Worm (Caenorhabditis elegans): ENCODE results near the gene dnj-11.

Gene dnj-11

ce11 chrIV:6601213-6601724 lies 15.6 kb downstream of the dnj-11 start, which contains the start of gene sup-36:
TSS of gene sup-36 (plus strand) at chrIV:6601674.
- TF ChIP-seq ceh-13 (GFP tag; optimal IDR thresholded peaks at IDR 0.05) (no peak), scrt-1 (GFP tag; IDR thresholded peaks at IDR 0.05) (no peak), B0310.2 (tag; optimal IDR thresholded peaks at IDR 0.05) (no peak), pes-1 (GFP tag; IDR thresholded peaks at IDR 0.05) (no peak), hmbx-1 (tag; optimal IDR thresholded peaks at IDR 0.05) (no peak), aly-1 (tag; optimal IDR thresholded peaks at IDR 0.05) (no peak), F13C5.2 (tag; optimal IDR thresholded peaks at IDR 0.05) (no peak), hmg-4 (GFP tag; optimal IDR thresholded peaks at IDR 0.05) (no peak), tbx-11 (GFP tag; IDR thresholded peaks at IDR 0.05) (no peak), flt-1 (GFP tag; IDR thresholded peaks at IDR 0.05) (no peak), ceh-36 (tag; optimal IDR thresholded peaks at IDR 0.05) (no peak), sea-1 (GFP tag; conservative IDR thresholded peaks at IDR 0.05) (no peak)

DNA sequence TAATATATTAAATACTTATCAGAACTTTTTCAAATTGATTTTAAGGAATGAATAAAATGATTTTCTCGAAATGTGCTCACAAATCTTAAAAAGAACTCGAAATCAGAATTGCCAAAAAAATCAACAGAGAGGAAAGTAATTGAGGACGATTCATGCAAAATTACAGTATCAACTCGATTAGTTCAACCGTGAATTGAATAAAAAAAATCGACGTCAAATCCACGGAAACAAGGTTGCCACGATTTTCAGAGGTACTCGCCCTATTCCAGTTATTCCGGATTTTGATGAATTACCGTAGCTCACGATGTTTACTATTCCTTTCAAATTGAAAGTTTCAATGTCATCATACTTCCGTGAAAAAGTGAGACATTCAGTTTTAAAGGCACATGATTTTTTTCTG lies 16.7 kb downstream of the dnj-11 start, which contains the start of gene F15B10.3:
Gene F15B10.3, plus strand, starts transcription at position 301 of the 400 bp plus-strand sequence.
- TF ChIP-seq hmbx-1 (tag; optimal IDR thresholded peaks at IDR 0.05) (no peak), hmg-4 (GFP tag; optimal IDR thresholded peaks at IDR 0.05) (no peak), tbx-11 (GFP tag; IDR thresholded peaks at IDR 0.05) (no peak), F13C5.2 (tag; optimal IDR thresholded peaks at IDR 0.05) (no peak), pes-1 (GFP tag; IDR thresholded peaks at IDR 0.05) (no peak), ceh-13 (GFP tag; optimal IDR thresholded peaks at IDR 0.05) (no peak), ama-1 (optimal IDR thresholded peaks at IDR 0.05) (no peak), flt-1 (GFP tag; IDR thresholded peaks at IDR 0.05) (no peak), ceh-36 (tag; optimal IDR thresholded peaks at IDR 0.05) (no peak), aly-1 (tag; optimal IDR thresholded peaks at IDR 0.05) (no peak), sea-1 (GFP tag; conservative IDR thresholded peaks at IDR 0.05) (no peak), hnd-1 (tag; optimal IDR thresholded peaks at IDR 0.05) (no peak), tbx-37 (GFP tag; conservative IDR thresholded peaks at IDR 0.05) (no peak), tra-4 (tag; optimal IDR thresholded peaks at IDR 0.05) (no peak), scrt-1 (GFP tag; IDR thresholded peaks at IDR 0.05) (no peak), ets-7 (tag; optimal IDR thresholded peaks at IDR 0.05) (no peak), B0310.2 (tag; optimal IDR thresholded peaks at IDR 0.05) (no peak)

- TF ChIP-seq hnd-1 (tag; optimal IDR thresholded peaks at IDR 0.05) (no peak), sea-1 (GFP tag; conservative IDR thresholded peaks at IDR 0.05) (no peak), aly-1 (tag; optimal IDR thresholded peaks at IDR 0.05) (no peak), tbx-11 (GFP tag; IDR thresholded peaks at IDR 0.05) (no peak), pes-1 (GFP tag; IDR thresholded peaks at IDR 0.05) (no peak), flt-1 (GFP tag; IDR thresholded peaks at IDR 0.05) (no peak), ama-1 (optimal IDR thresholded peaks at IDR 0.05) (no peak), tra-4 (tag; optimal IDR thresholded peaks at IDR 0.05) (no peak), ets-7 (tag; optimal IDR thresholded peaks at IDR 0.05) (no peak), F13C5.2 (tag; optimal IDR thresholded peaks at IDR 0.05) (no peak), ceh-13 (GFP tag; optimal IDR thresholded peaks at IDR 0.05) (no peak), B0310.2 (tag; optimal IDR thresholded peaks at IDR 0.05) (no peak), hmbx-1 (tag; optimal IDR thresholded peaks at IDR 0.05) (no peak), tbx-37 (GFP tag; conservative IDR thresholded peaks at IDR 0.05) (no peak), scrt-1 (GFP tag; IDR thresholded peaks at IDR 0.05) (no peak), ceh-36 (tag; optimal IDR thresholded peaks at IDR 0.05) (no peak), hmg-4 (GFP tag; optimal IDR thresholded peaks at IDR 0.05) (no peak)
These were observed 17.9 kb downstream of the dnj-11 start for ce11 chrIV:6603549-6603948.

DNA sequence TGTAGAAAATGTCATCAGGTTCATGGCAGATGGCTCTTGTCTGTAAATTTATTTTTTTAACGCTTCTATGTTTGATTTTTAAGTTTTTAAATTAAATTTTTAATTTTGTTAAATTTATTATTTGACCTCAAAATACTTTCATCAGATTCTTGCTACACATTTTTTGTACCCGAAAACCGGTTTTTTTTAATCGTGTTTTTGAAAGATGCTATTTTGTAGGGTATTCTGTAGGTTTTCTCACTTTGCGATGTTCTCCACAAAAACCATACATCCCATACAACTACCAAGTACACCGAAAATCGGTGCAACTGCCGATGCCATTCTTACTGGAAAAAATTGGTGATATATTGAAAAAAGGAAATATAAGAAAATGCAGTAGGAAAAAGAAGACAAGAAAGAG lies 20.2 kb downstream of the dnj-11 start, which contains the start of gene nstp-2:
Gene nstp-2, minus strand, starts transcription at position 326 of the 400 bp plus-strand sequence.
- TF ChIP-seq B0310.2 (tag; optimal IDR thresholded peaks at IDR 0.05) (no peak), ets-7 (tag; optimal IDR thresholded peaks at IDR 0.05) (no peak), hnd-1 (tag; optimal IDR thresholded peaks at IDR 0.05) (no peak), tbx-11 (GFP tag; IDR thresholded peaks at IDR 0.05) (no peak), F13C5.2 (tag; optimal IDR thresholded peaks at IDR 0.05) (no peak), ceh-13 (GFP tag; optimal IDR thresholded peaks at IDR 0.05) (no peak), pes-1 (GFP tag; IDR thresholded peaks at IDR 0.05) (no peak), tra-4 (tag; optimal IDR thresholded peaks at IDR 0.05) (no peak), ceh-36 (tag; optimal IDR thresholded peaks at IDR 0.05) (no peak), ama-1 (optimal IDR thresholded peaks at IDR 0.05) (no peak), hmbx-1 (tag; optimal IDR thresholded peaks at IDR 0.05) (no peak), tbx-37 (GFP tag; conservative IDR thresholded peaks at IDR 0.05) (no peak), hmg-4 (GFP tag; optimal IDR thresholded peaks at IDR 0.05) (no peak)

ce11 chrIV:6606587-6606986 lies 20.9 kb downstream of the dnj-11 start:
- no peak for TF ChIP-seq ets-7 (tag; optimal IDR thresholded peaks at IDR 0.05)

- no peak for TF ChIP-seq ceh-36 (tag; optimal IDR thresholded peaks at IDR 0.05)
- no peak for TF ChIP-seq tra-4 (tag; optimal IDR thresholded peaks at IDR 0.05)
- TF ChIP-seq B0310.2 (tag; optimal IDR thresholded peaks at IDR 0.05): no peak
- TF ChIP-seq flt-1 (GFP tag; IDR thresholded peaks at IDR 0.05): no peak
- no peak for TF ChIP-seq hnd-1 (tag; optimal IDR thresholded peaks at IDR 0.05)
- no peak for TF ChIP-seq tbx-37 (GFP tag; conservative IDR thresholded peaks at IDR 0.05)
- no peak for TF ChIP-seq ceh-13 (GFP tag; optimal IDR thresholded peaks at IDR 0.05)
- TF ChIP-seq hmg-4 (GFP tag; optimal IDR thresholded peaks at IDR 0.05): no peak
- TF ChIP-seq sea-1 (GFP tag; conservative IDR thresholded peaks at IDR 0.05): no peak
- no peak for TF ChIP-seq F13C5.2 (tag; optimal IDR thresholded peaks at IDR 0.05)
- TF ChIP-seq aly-1 (tag; optimal IDR thresholded peaks at IDR 0.05): no peak
- TF ChIP-seq tbx-11 (GFP tag; IDR thresholded peaks at IDR 0.05): no peak
These were observed 21.4 kb downstream of the dnj-11 start for ce11 chrIV:6607059-6607458.

- TF ChIP-seq scrt-1 (GFP tag; IDR thresholded peaks at IDR 0.05): no peak
- TF ChIP-seq tra-4 (tag; optimal IDR thresholded peaks at IDR 0.05): no peak
- TF ChIP-seq tbx-37 (GFP tag; conservative IDR thresholded peaks at IDR 0.05): no peak
- no peak for TF ChIP-seq hmbx-1 (tag; optimal IDR thresholded peaks at IDR 0.05)
- TF ChIP-seq ets-7 (tag; optimal IDR thresholded peaks at IDR 0.05): no peak
- no peak for TF ChIP-seq sea-1 (GFP tag; conservative IDR thresholded peaks at IDR 0.05)
- no peak for TF ChIP-seq tbx-11 (GFP tag; IDR thresholded peaks at IDR 0.05)
These were observed 27.6 kb downstream of the dnj-11 start, which contains the start of gene drh-1 for ce11 chrIV:6613296-6613695. TSS of gene drh-1 (minus strand) at chrIV:6613353.
